Fruit fly (Drosophila melanogaster) whole organism, embryonic: Measurements from ENCODE around the gene Spn28Dc.

Experiments
- ATbp ChIP-seq: fragments of 200-800 bp; sonication (Bioruptor generic); optimal IDR thresholded peaks from 2 replicates; lab custom pipeline; 2017; ENCODE audit warnings: missing biosample characterization, mild to moderate bottlenecking, missing genetic modification characterization, missing genetic modification reagents
- Blimp-1 ChIP-seq: fragments of 200-800 bp; sonication (Bioruptor generic); optimal IDR thresholded peaks from 3 replicates; lab custom pipeline; 2018; ENCODE audit warnings: missing biosample characterization, missing genetic modification characterization, mild to moderate bottlenecking, moderate library complexity, missing genetic modification reagents
- Bteb2 ChIP-seq: fragments of 200-800 bp; sonication (Bioruptor generic); optimal IDR thresholded peaks from 2 replicates; lab custom pipeline; 2016; ENCODE audit warnings: missing biosample characterization, missing genetic modification characterization
- CG11696 ChIP-seq: fragments of 200-800 bp; sonication (Bioruptor generic); IDR thresholded peaks from 2 replicates; pipeline ENCODE4 v1.3.6; 2022; ENCODE audit warnings: missing biosample characterization, missing genetic modification characterization
- CG12071 ChIP-seq: fragments of 200-800 bp; sonication (Bioruptor generic); optimal IDR thresholded peaks from 3 replicates; lab custom pipeline; 2018; ENCODE audit warnings: missing biosample characterization, mild to moderate bottlenecking, missing genetic modification characterization
- CG12236 ChIP-seq: fragments of 200-800 bp; sonication (Bioruptor generic); optimal IDR thresholded peaks from 2 replicates; lab custom pipeline; 2016; ENCODE audit warnings: missing biosample characterization, missing genetic modification characterization
- CG13123 ChIP-seq: fragments of 200-800 bp; sonication (Bioruptor generic); optimal IDR thresholded peaks from 2 replicates; lab custom pipeline; 2016; ENCODE audit warnings: missing biosample characterization, missing genetic modification characterization
- CG14050 ChIP-seq: fragments of 200-800 bp; sonication (Bioruptor generic); IDR thresholded peaks from 3 replicates; pipeline ENCODE4 v1.3.6; 2022; ENCODE audit warnings: missing biosample characterization, missing genetic modification characterization
- CG16815 ChIP-seq: fragments of 200-800 bp; sonication (Bioruptor generic); optimal IDR thresholded peaks from 3 replicates; lab custom pipeline; 2017; ENCODE audit warnings: missing biosample characterization, mild to moderate bottlenecking, missing genetic modification characterization
- CG17361 ChIP-seq: fragments of 200-800 bp; sonication (Bioruptor generic); IDR thresholded peaks from 3 replicates; pipeline ENCODE4 v1.3.6; 2022; ENCODE audit warnings: missing biosample characterization, missing genetic modification characterization
- CG18764 ChIP-seq: fragments of 200-800 bp; sonication (Bioruptor generic); optimal IDR thresholded peaks from 3 replicates; lab custom pipeline; 2016; ENCODE audit warnings: missing biosample characterization, missing genetic modification characterization
- CG2712 ChIP-seq: fragments of 200-800 bp; optimal IDR thresholded peaks from 3 replicates; lab custom pipeline; 2019; ENCODE audit warnings: missing biosample characterization, mild to moderate bottlenecking, missing genetic modification characterization, moderate library complexity
- CG31441 ChIP-seq: fragments of 200-800 bp; sonication (Bioruptor generic); IDR thresholded peaks from 2 replicates; pipeline ENCODE4 v1.3.6; 2022; ENCODE audit warnings: missing biosample characterization, missing genetic modification characterization
- CG3407 ChIP-seq: fragments of 200-800 bp; sonication (Bioruptor generic); optimal IDR thresholded peaks from 2 replicates; lab custom pipeline; 2018; ENCODE audit warnings: missing biosample characterization, mild to moderate bottlenecking, missing genetic modification characterization
- CG4360 ChIP-seq: fragments of 200-800 bp; sonication (Bioruptor generic); IDR thresholded peaks from 2 replicates; pipeline ENCODE4 v1.3.6; 2022; ENCODE audit warnings: missing biosample characterization, missing genetic modification characterization
- CG7786 ChIP-seq: fragments of 200-800 bp; sonication (Bioruptor generic); optimal IDR thresholded peaks from 2 replicates; lab custom pipeline; 2016; ENCODE audit warnings: missing biosample characterization, missing genetic modification characterization
- CG9876 ChIP-seq: fragments of 200-800 bp; sonication (Bioruptor generic); optimal IDR thresholded peaks from 2 replicates; lab custom pipeline; 2016; ENCODE audit warnings: missing biosample characterization, missing genetic modification characterization
- Chrac-16 ChIP-seq: fragments of 200-800 bp; sonication (Bioruptor generic); optimal IDR thresholded peaks from 3 replicates; lab custom pipeline; 2016; ENCODE audit warnings: missing biosample characterization, missing genetic modification characterization
- Dp ChIP-seq: fragments of 200-800 bp; sonication (Bioruptor generic); optimal IDR thresholded peaks from 2 replicates; lab custom pipeline; 2018; ENCODE audit warnings: missing biosample characterization, mild to moderate bottlenecking, missing genetic modification characterization, moderate library complexity
- Dref ChIP-seq: fragments of 200-800 bp; sonication (Bioruptor generic); IDR thresholded peaks from 2 replicates; pipeline ENCODE4 v1.3.6; 2022; ENCODE audit warnings: missing biosample characterization, missing genetic modification characterization
- ERR ChIP-seq: fragments of 200-800 bp; sonication (Bioruptor generic); optimal IDR thresholded peaks from 2 replicates; lab custom pipeline; 2016; ENCODE audit warnings: missing biosample characterization, missing genetic modification characterization
- Elba2 ChIP-seq: fragments of 200-800 bp; sonication (Bioruptor generic); optimal IDR thresholded peaks from 3 replicates; lab custom pipeline; 2016; ENCODE audit warnings: missing biosample characterization, missing genetic modification characterization
- Ets97D ChIP-seq: fragments of 200-800 bp; sonication (Bioruptor generic); optimal IDR thresholded peaks from 3 replicates; lab custom pipeline; 2016; ENCODE audit warnings: missing biosample characterization, missing genetic modification characterization
- Fer3 ChIP-seq: fragments of 200-800 bp; sonication (Bioruptor generic); optimal IDR thresholded peaks from 2 replicates; lab custom pipeline; 2018; ENCODE audit warnings: missing biosample characterization, mild to moderate bottlenecking, missing genetic modification characterization, moderate library complexity
- HLHmδ ChIP-seq: fragments of 200-800 bp; sonication (Bioruptor generic); optimal IDR thresholded peaks from 2 replicates; lab custom pipeline; 2018; ENCODE audit warnings: missing biosample characterization, mild to moderate bottlenecking, missing genetic modification characterization, moderate library complexity
- Hmr ChIP-seq: fragments of 200-800 bp; sonication (Bioruptor generic); optimal IDR thresholded peaks from 3 replicates; lab custom pipeline; 2017; ENCODE audit warnings: mild to moderate bottlenecking, missing biosample characterization, missing genetic modification reagents, missing genetic modification characterization
- Hr51 ChIP-seq, 2 experiments: fragments of 200-800 bp; sonication (Bioruptor generic); optimal IDR thresholded peaks; 2 replicates in 1 of 2; 3 replicates in 1 of 2; lab custom pipeline; 2016 to 2018; ENCODE audit warnings: missing biosample characterization in 2 of 2, missing genetic modification characterization in 2 of 2, mild to moderate bottlenecking in 1 of 2, moderate library complexity in 1 of 2
- Hsf ChIP-seq: fragments of 200-800 bp; sonication (Bioruptor generic); optimal IDR thresholded peaks from 3 replicates; lab custom pipeline; 2016; ENCODE audit warnings: missing biosample characterization, missing genetic modification characterization
- Kr ChIP-seq: fragments of 200-800 bp; sonication (Bioruptor generic); optimal IDR thresholded peaks from 2 replicates; lab custom pipeline; 2017; ENCODE audit warnings: missing biosample characterization, mild to moderate bottlenecking, missing genetic modification characterization
- Lhr ChIP-seq: fragments of 200-800 bp; sonication (Bioruptor generic); optimal IDR thresholded peaks from 3 replicates; lab custom pipeline; 2017; ENCODE audit warnings: mild to moderate bottlenecking, missing biosample characterization, missing genetic modification reagents, missing genetic modification characterization
- MTF-1 ChIP-seq: fragments of 200-800 bp; sonication (Bioruptor generic); optimal IDR thresholded peaks from 2 replicates; lab custom pipeline; 2018; ENCODE audit warnings: missing biosample characterization, mild to moderate bottlenecking, missing genetic modification characterization, borderline replicate concordance
- Poxn ChIP-seq: fragments of 200-800 bp; sonication (Bioruptor generic); IDR thresholded peaks from 2 replicates; pipeline ENCODE4 v1.3.6; 2022; ENCODE audit warnings: missing biosample characterization, missing genetic modification characterization
- btn ChIP-seq: fragments of 200-800 bp; sonication (Bioruptor generic); optimal IDR thresholded peaks from 2 replicates; lab custom pipeline; 2016; ENCODE audit warnings: missing biosample characterization, missing genetic modification characterization
- cad ChIP-seq: fragments of >200 bp; optimal IDR thresholded peaks from 2 replicates; lab custom pipeline; 2017; ENCODE audit warnings: missing biosample characterization, missing genetic modification characterization
- chm ChIP-seq: fragments of 200-800 bp; sonication (Bioruptor generic); IDR thresholded peaks from 2 replicates; pipeline ENCODE4 v1.3.6; 2022; ENCODE audit warnings: missing biosample characterization, missing genetic modification characterization
- crc ChIP-seq: fragments of 200-800 bp; sonication (Bioruptor generic); optimal IDR thresholded peaks from 2 replicates; lab custom pipeline; 2016; ENCODE audit warnings: missing biosample characterization, missing genetic modification characterization
- dpn ChIP-seq, 2 experiments: fragments of 200-800 bp; sonication (Bioruptor generic); optimal IDR thresholded peaks; 3 replicates each; lab custom pipeline; 2016; ENCODE audit warnings: missing biosample characterization in 2 of 2, missing genetic modification characterization in 2 of 2
- fru ChIP-seq: fragments of >200 bp; optimal IDR thresholded peaks from 2 replicates; lab custom pipeline; 2017
- gsb-n ChIP-seq: fragments of 200-800 bp; sonication (Bioruptor generic); optimal IDR thresholded peaks from 3 replicates; lab custom pipeline; 2018; ENCODE audit warnings: missing biosample characterization, mild to moderate bottlenecking, missing genetic modification characterization
- ham ChIP-seq: fragments of 200-800 bp; sonication (Bioruptor generic); IDR thresholded peaks from 2 replicates; pipeline ENCODE4 v1.3.6; 2022; ENCODE audit warnings: missing biosample characterization, missing genetic modification characterization
- hth ChIP-seq: fragments of >200 bp; optimal IDR thresholded peaks from 2 replicates; lab custom pipeline; 2017; ENCODE audit warnings: inconsistent platforms
- insv ChIP-seq, 2 experiments: fragments of 200-800 bp; sonication (Bioruptor generic); optimal IDR thresholded peaks; 3 replicates each; lab custom pipeline; 2016 to 2018; ENCODE audit warnings: missing biosample characterization in 2 of 2, missing genetic modification characterization in 2 of 2
- kay ChIP-seq: fragments of 200-800 bp; sonication (Bioruptor generic); optimal IDR thresholded peaks from 2 replicates; lab custom pipeline; 2016; ENCODE audit warnings: missing biosample characterization, missing genetic modification characterization
- mirr ChIP-seq: fragments of 200-800 bp; sonication (Bioruptor generic); optimal IDR thresholded peaks from 3 replicates; lab custom pipeline; 2018; ENCODE audit warnings: missing biosample characterization, mild to moderate bottlenecking, missing genetic modification characterization
- pros ChIP-seq: fragments of 200-800 bp; sonication (Bioruptor generic); optimal IDR thresholded peaks from 3 replicates; lab custom pipeline; 2019; ENCODE audit warnings: missing biosample characterization, mild to moderate bottlenecking, missing genetic modification characterization, moderate library complexity
- repo ChIP-seq: fragments of 200-800 bp; sonication (Bioruptor generic); optimal IDR thresholded peaks from 2 replicates; lab custom pipeline; 2016; ENCODE audit warnings: missing biosample characterization, missing genetic modification characterization
- schlank ChIP-seq: fragments of 200-800 bp; sonication (Bioruptor generic); optimal IDR thresholded peaks from 2 replicates; lab custom pipeline; 2018; ENCODE audit warnings: missing biosample characterization, mild to moderate bottlenecking, missing genetic modification characterization
- sd ChIP-seq: fragments of 200-800 bp; sonication (Bioruptor generic); optimal IDR thresholded peaks from 3 replicates; lab custom pipeline; 2018; ENCODE audit warnings: missing biosample characterization, mild to moderate bottlenecking, missing genetic modification characterization, moderate library complexity
- slbo ChIP-seq: fragments of 200-800 bp; sonication (Bioruptor generic); IDR thresholded peaks from 2 replicates; pipeline ENCODE4 v1.3.6; 2022; ENCODE audit warnings: missing biosample characterization, missing genetic modification characterization
- slp2 ChIP-seq: fragments of 200-800 bp; sonication (Bioruptor generic); optimal IDR thresholded peaks from 2 replicates; lab custom pipeline; 2016; ENCODE audit warnings: missing biosample characterization, missing genetic modification characterization
- sug ChIP-seq: fragments of 200-800 bp; optimal IDR thresholded peaks from 2 replicates; lab custom pipeline; 2019; ENCODE audit warnings: missing biosample characterization, mild to moderate bottlenecking, missing genetic modification characterization, moderate library complexity
- usp ChIP-seq: fragments of >200 bp; optimal IDR thresholded peaks from 2 replicates; lab custom pipeline; 2017; ENCODE audit warnings: missing biosample characterization, missing genetic modification characterization

Gene Spn28Dc

dm6 chr2L:8034734-8035133 lies 27.7 kb upstream of the Spn28Dc start (continued):
- TF ChIP-seq ham (GFP tag; lab: Robert Waterston, UW) = no peak
- TF ChIP-seq chm (GFP tag; lab: Robert Waterston, UW) = peak; percentile 67; the same call in 1 of the 2 replicates
- no peak for TF ChIP-seq usp (GFP tag; lab: Kevin White, UChicago)
- no peak for TF ChIP-seq CG7786 (GFP tag; lab: Kevin White, UChicago)
- TF ChIP-seq schlank (tag; lab: Kevin White, UChicago) = no peak
- TF ChIP-seq CG31441 (GFP tag; lab: Robert Waterston, UW) = peak; percentile 52; the same call in 1 of the 2 replicates
- peak; percentile 20 for TF ChIP-seq gsb-n (tag; lab: Kevin White, UChicago)
- peak; percentile 52 for TF ChIP-seq Hsf (GFP tag; lab: Kevin White, UChicago)
- no peak for TF ChIP-seq Ets97D (GFP tag; lab: Kevin White, UChicago)
- TF ChIP-seq CG3407 (GFP tag; lab: Kevin White, UChicago) = peak; percentile 30
- no peak for TF ChIP-seq cad (GFP tag; lab: Kevin White, UChicago)
- no peak for TF ChIP-seq Kr (GFP tag; lab: Kevin White, UChicago)
- peak; percentile 72 for TF ChIP-seq slbo
- no peak for TF ChIP-seq btn
- TF ChIP-seq Blimp-1 = peak; percentile 63
- TF ChIP-seq Chrac-16 (GFP tag; lab: Kevin White, UChicago) = peak; percentile 26
- peak; percentile 48 for TF ChIP-seq Bteb2
- no peak for TF ChIP-seq pros (GFP tag; lab: Kevin White, UChicago)
- no peak for TF ChIP-seq insv (GFP tag; optimal IDR thresholded peaks at IDR 0.05; lab: Kevin White, UChicago)
- TF ChIP-seq Dref = no peak
- TF ChIP-seq mirr = no peak
- no peak for TF ChIP-seq ERR (GFP tag; lab: Kevin White, UChicago)
- TF ChIP-seq sug (tag; lab: Kevin White, UChicago) = peak; percentile 18
- TF ChIP-seq kay (GFP tag; lab: Kevin White, UChicago) = no peak
- TF ChIP-seq Hmr (GFP tag; lab: Kevin White, UChicago) = peak; percentile 63
- TF ChIP-seq CG11696 = peak; percentile 88
- 0 out of 2 replicates have a peak, but pooled peaks have one; percentile 12 for TF ChIP-seq CG4360 (GFP tag; lab: Robert Waterston, UW)
- no peak for TF ChIP-seq CG16815 (GFP tag; lab: Kevin White, UChicago)
- TF ChIP-seq CG18764 (GFP tag; lab: Kevin White, UChicago) = peak; percentile 4
- TF ChIP-seq CG14050 (GFP tag; lab: Robert Waterston, UW) = peak; percentile 50; the same call in 1 of the 3 replicates
- TF ChIP-seq CG17361 = peak; percentile 58
- TF ChIP-seq Elba2 (GFP tag; lab: Kevin White, UChicago) = no peak
- TF ChIP-seq Poxn (GFP tag; lab: Robert Waterston, UW) = no peak
- TF ChIP-seq sd = no peak
- TF ChIP-seq CG12071 (GFP tag; lab: Kevin White, UChicago) = peak; percentile 62
- no peak for TF ChIP-seq CG13123 (GFP tag; lab: Kevin White, UChicago)
- no peak for TF ChIP-seq slp2 (GFP tag; lab: Kevin White, UChicago)
- no peak for TF ChIP-seq crc (GFP tag; lab: Kevin White, UChicago)
- TF ChIP-seq dpn (GFP tag; optimal IDR thresholded peaks at IDR 0.05; lab: Kevin White, UChicago) = peak; percentile 34 to 54
- TF ChIP-seq Dp (GFP tag; lab: Kevin White, UChicago) = no peak
- no peak for TF ChIP-seq CG12236
- TF ChIP-seq CG2712 (tag; lab: Kevin White, UChicago) = peak; percentile 67
- peak; percentile 38 for TF ChIP-seq MTF-1
- no peak for TF ChIP-seq fru
- TF ChIP-seq HLHmδ = no peak
- TF ChIP-seq hth (lab: Kevin White, UChicago) = no peak
- TF ChIP-seq CG9876 (GFP tag; lab: Kevin White, UChicago) = no peak
- TF ChIP-seq ATbp (GFP tag; lab: Kevin White, UChicago) = peak; percentile 46
- peak; percentile 15 to 77 for TF ChIP-seq Hr51 (GFP tag; optimal IDR thresholded peaks at IDR 0.05; lab: Kevin White, UChicago)
- no peak for TF ChIP-seq Lhr (GFP tag; lab: Kevin White, UChicago)
- TF ChIP-seq repo (GFP tag; lab: Kevin White, UChicago) = no peak
- TF ChIP-seq Fer3 (tag; lab: Kevin White, UChicago) = peak; percentile 62
